Worm (Caenorhabditis elegans): ENCODE measurements around the gene dct-11.

DNA sequence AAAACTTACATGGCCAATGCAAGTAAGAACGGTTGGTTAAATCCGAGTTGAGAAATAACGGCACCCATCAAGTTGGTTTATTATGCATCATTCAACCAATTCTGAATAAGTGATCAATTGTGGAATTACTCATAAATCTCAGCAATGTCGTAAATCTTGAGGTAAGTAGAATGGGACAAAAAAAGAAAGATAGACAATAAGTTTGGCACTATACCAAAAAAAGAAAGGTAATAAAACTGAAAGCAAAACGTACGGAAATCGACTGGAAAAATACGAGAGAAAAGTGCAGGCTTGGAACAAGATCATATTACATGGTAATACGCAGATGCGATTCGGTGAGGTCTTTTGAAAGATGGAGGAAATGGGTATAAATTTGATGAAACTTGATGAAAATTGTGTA lies 40.9 kb downstream of the dct-11 start, which contains the start of gene F46G11.4:
- TF ChIP-seq dpl-1 (GFP tag; optimal IDR thresholded peaks at IDR 0.05): no peak
- TF ChIP-seq nhr-85 (tag): no peak
- TF ChIP-seq nhr-237 (tag; optimal IDR thresholded peaks at IDR 0.05): no peak

Measured in whole organism, L1 larva.